Worm (Caenorhabditis elegans) whole organism, L3 larva: Measurements from ENCODE around the gene Y60C6A.3.

ENCODE experiments used
- R02D3.7 ChIP-seq: fragments of 150-350 bp; optimal IDR thresholded peaks from 2 replicates; lab custom pipeline; 2014; ENCODE audit warnings: missing biosample characterization, missing genetic modification characterization
- ZK546.5 ChIP-seq: sonication (generic microtip); optimal IDR thresholded peaks from 2 replicates; lab custom pipeline; 2017; ENCODE audit warnings: missing biosample characterization, missing genetic modification characterization
- aly-2 ChIP-seq: fragments of 150-350 bp; optimal IDR thresholded peaks from 2 replicates; lab custom pipeline; 2014; ENCODE audit warnings: missing biosample characterization, missing genetic modification characterization
- ceh-16 ChIP-seq: sonication (generic microtip); optimal IDR thresholded peaks from 2 replicates; lab custom pipeline; 2017; ENCODE audit warnings: missing biosample characterization, missing genetic modification characterization
- ceh-28 ChIP-seq: fragments of 150-350 bp; optimal IDR thresholded peaks from 2 replicates; lab custom pipeline; 2014; ENCODE audit warnings: missing biosample characterization, missing genetic modification reagents, missing genetic modification characterization
- ceh-82 ChIP-seq: fragments of 150-350 bp; optimal IDR thresholded peaks from 2 replicates; lab custom pipeline; 2014; ENCODE audit warnings: missing biosample characterization, missing genetic modification characterization
- ceh-9 ChIP-seq: sonication (generic microtip); optimal IDR thresholded peaks from 2 replicates; lab custom pipeline; 2018; ENCODE audit warnings: missing biosample characterization, missing genetic modification characterization
- daf-12 ChIP-seq: fragments of 150-350 bp; optimal IDR thresholded peaks from 2 replicates; lab custom pipeline; 2014; ENCODE audit warnings: missing biosample characterization, missing genetic modification reagents, missing genetic modification characterization
- egl-27 ChIP-seq: sonication (generic microtip); optimal IDR thresholded peaks from 4 replicates; lab custom pipeline; 2017; ENCODE audit warnings: missing biosample characterization, missing genetic modification reagents, missing genetic modification characterization
- elt-3 ChIP-seq, 3 experiments: fragments of 150-350 bp in 1 of 3; sonication (generic microtip) in 2 of 3; optimal IDR thresholded peaks; 2 replicates in 2 of 3; 4 replicates in 1 of 3; lab custom pipeline; 2014 to 2017; ENCODE audit warnings: missing biosample characterization in 3 of 3, missing genetic modification characterization in 3 of 3
- fkh-10 ChIP-seq: sonication (generic microtip); optimal IDR thresholded peaks from 2 replicates; lab custom pipeline; 2017; ENCODE audit warnings: missing biosample characterization, missing genetic modification reagents, missing genetic modification characterization
- fkh-2 ChIP-seq: fragments of 150-350 bp; optimal IDR thresholded peaks from 2 replicates; lab custom pipeline; 2014; ENCODE audit warnings: missing biosample characterization, missing genetic modification reagents, missing genetic modification characterization
- hmg-11 ChIP-seq: sonication (generic microtip); optimal IDR thresholded peaks from 2 replicates; lab custom pipeline; 2016; ENCODE audit warnings: missing genetic modification characterization, missing compliant biosample characterization
- jun-1 ChIP-seq: fragments of 150-350 bp; optimal IDR thresholded peaks from 2 replicates; lab custom pipeline; 2014; ENCODE audit warnings: missing biosample characterization, missing genetic modification reagents, missing genetic modification characterization
- lin-39 ChIP-seq: fragments of 150-350 bp; optimal IDR thresholded peaks from 2 replicates; lab custom pipeline; 2018; ENCODE audit warnings: missing biosample characterization, missing genetic modification reagents, missing genetic modification characterization
- mdl-1 ChIP-seq: fragments of 150-350 bp; optimal IDR thresholded peaks from 2 replicates; lab custom pipeline; 2014; ENCODE audit warnings: missing biosample characterization, missing genetic modification characterization
- mml-1 ChIP-seq: fragments of 150-350 bp; sonication (generic microtip); optimal IDR thresholded peaks from 3 replicates; lab custom pipeline; 2014; ENCODE audit warnings: missing biosample characterization, missing genetic modification characterization
- nhr-11 ChIP-seq: fragments of 150-350 bp; optimal IDR thresholded peaks from 2 replicates; lab custom pipeline; 2014; ENCODE audit warnings: missing biosample characterization, missing genetic modification characterization
- nhr-23 ChIP-seq: fragments of 150-350 bp; optimal IDR thresholded peaks from 2 replicates; lab custom pipeline; 2014; ENCODE audit warnings: missing biosample characterization, missing genetic modification reagents, missing genetic modification characterization
- nhr-237 ChIP-seq: fragments of 150-350 bp; optimal IDR thresholded peaks from 2 replicates; lab custom pipeline; 2014; ENCODE audit warnings: missing biosample characterization, missing genetic modification characterization
- nhr-25 ChIP-seq: sonication (generic microtip); optimal IDR thresholded peaks from 2 replicates; lab custom pipeline; 2017; ENCODE audit warnings: missing biosample characterization, missing genetic modification characterization
- nhr-28 ChIP-seq: fragments of 150-350 bp; optimal IDR thresholded peaks from 2 replicates; lab custom pipeline; 2014; ENCODE audit warnings: missing biosample characterization, missing genetic modification characterization
- nhr-43 ChIP-seq: sonication (generic microtip); optimal IDR thresholded peaks from 2 replicates; lab custom pipeline; 2016; ENCODE audit warnings: mild to moderate bottlenecking, missing genetic modification characterization, missing compliant biosample characterization; ENCODE audit not compliant: poor library complexity, severe bottlenecking
- nhr-67 ChIP-seq: fragments of 150-350 bp; optimal IDR thresholded peaks from 2 replicates; lab custom pipeline; 2014; ENCODE audit warnings: missing biosample characterization, missing genetic modification characterization
- nhr-76 ChIP-seq: fragments of 150-350 bp; sonication (generic microtip); optimal IDR thresholded peaks from 5 replicates; lab custom pipeline; 2014; ENCODE audit warnings: missing biosample characterization, missing genetic modification characterization
- nhr-77 ChIP-seq: fragments of 150-350 bp; optimal IDR thresholded peaks from 2 replicates; lab custom pipeline; 2014; ENCODE audit warnings: missing biosample characterization, missing genetic modification characterization
- pqm-1 ChIP-seq: fragments of 150-350 bp; optimal IDR thresholded peaks from 2 replicates; lab custom pipeline; 2017; ENCODE audit warnings: missing biosample characterization, missing genetic modification characterization, inconsistent platforms
- sea-2 ChIP-seq: fragments of 150-350 bp; sonication (generic microtip); optimal IDR thresholded peaks from 4 replicates; lab custom pipeline; 2014; ENCODE audit warnings: missing biosample characterization, missing genetic modification reagents, missing genetic modification characterization
- skn-1 ChIP-seq: fragments of 150-350 bp; optimal IDR thresholded peaks from 2 replicates; lab custom pipeline; 2014; ENCODE audit warnings: missing biosample characterization, missing genetic modification characterization
- snpc-4 ChIP-seq: fragments of 150-350 bp; optimal IDR thresholded peaks from 2 replicates; lab custom pipeline; 2014; ENCODE audit warnings: missing biosample characterization, missing genetic modification characterization
- ztf-11 ChIP-seq: fragments of 150-350 bp; optimal IDR thresholded peaks from 2 replicates; lab custom pipeline; 2014; ENCODE audit warnings: missing biosample characterization, missing genetic modification characterization
- ztf-4 ChIP-seq: fragments of 150-350 bp; optimal IDR thresholded peaks from 2 replicates; lab custom pipeline; 2014; ENCODE audit warnings: missing biosample characterization, missing genetic modification characterization

Gene Y60C6A.3

DNA sequence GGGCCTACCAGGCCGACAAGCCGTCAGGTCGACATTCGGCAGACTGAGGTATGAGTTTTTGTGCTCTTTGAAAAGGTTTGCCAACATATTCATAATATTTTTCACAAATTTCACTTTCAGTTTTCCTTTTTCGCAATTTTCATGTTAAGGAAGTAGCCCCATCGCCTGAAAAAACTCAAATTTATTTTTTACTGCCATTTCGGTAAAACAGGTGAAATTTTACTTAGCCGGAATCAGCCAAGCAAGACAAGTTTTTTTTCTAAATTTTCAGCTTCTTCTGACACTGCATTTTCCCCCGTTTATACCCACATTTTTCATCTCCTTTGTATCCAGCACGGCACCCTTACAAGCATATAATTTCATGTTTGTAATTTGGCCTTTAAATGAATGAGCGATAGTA is 6.0 kb downstream of the Y60C6A.3 start, which contains the start of gene R02F11.11:
Gene R02F11.11, plus strand, starts transcription at position 301 of the 400 bp plus-strand sequence.
- no peak for TF ChIP-seq sea-2 (GFP tag; lab: Kevin White, UChicago)
- no peak for TF ChIP-seq ceh-28
- no peak for TF ChIP-seq nhr-28 (tag; lab: Kevin White, UChicago)

ce11 chrV:4794308-4794707 is 8.7 kb downstream of the Y60C6A.3 start, which contains the start of gene R02F11.2:
R02F11.2 (plus strand) TSS chrV:4794599.
- TF ChIP-seq fkh-10 (GFP tag; lab: Kevin White, UChicago), result no peak
- TF ChIP-seq ZK546.5 (tag; lab: Kevin White, UChicago), result no peak
- TF ChIP-seq lin-39, result no peak
- TF ChIP-seq nhr-11, result peak; percentile 45
- TF ChIP-seq nhr-25 (tag; lab: Kevin White, UChicago), result no peak
- no peak for TF ChIP-seq nhr-237
- TF ChIP-seq ztf-11 (tag; lab: Kevin White, UChicago), result no peak
- TF ChIP-seq skn-1 (tag; lab: Kevin White, UChicago), result no peak

ce11 chrV:4800794-4801193 is 15.2 kb downstream of the Y60C6A.3 start, which contains the start of gene R02F11.1:
R02F11.1 (plus strand) TSS chrV:4801094.
- no peak for TF ChIP-seq nhr-43 (tag; lab: Kevin White, UChicago)
- TF ChIP-seq lin-39, result no peak
- no peak for TF ChIP-seq nhr-77 (tag; lab: Kevin White, UChicago)
- TF ChIP-seq nhr-67 (tag; lab: Kevin White, UChicago), result no peak
- TF ChIP-seq egl-27 (tag; lab: Kevin White, UChicago), result no peak
- no peak for TF ChIP-seq ztf-11 (tag; lab: Kevin White, UChicago)
- no peak for TF ChIP-seq snpc-4 (tag; lab: Kevin White, UChicago)
- no peak for TF ChIP-seq nhr-23 (tag; lab: Kevin White, UChicago)
- TF ChIP-seq fkh-2 (tag; lab: Kevin White, UChicago), result no peak
- TF ChIP-seq skn-1 (tag; lab: Kevin White, UChicago), result no peak
- no peak for TF ChIP-seq pqm-1 (tag; lab: Kevin White, UChicago)
- TF ChIP-seq mdl-1 (tag; lab: Kevin White, UChicago), result no peak
- TF ChIP-seq R02D3.7 (tag; lab: Kevin White, UChicago), result no peak
- no peak for TF ChIP-seq ceh-82 (tag; lab: Kevin White, UChicago)
- no peak for TF ChIP-seq nhr-76 (tag; lab: Kevin White, UChicago)
- TF ChIP-seq jun-1, result no peak
- no peak for TF ChIP-seq ztf-4
- no peak for TF ChIP-seq ceh-16

- no peak for TF ChIP-seq nhr-67 (tag; lab: Kevin White, UChicago)
- no peak for TF ChIP-seq nhr-23 (tag; lab: Kevin White, UChicago)
- TF ChIP-seq aly-2 (tag; lab: Kevin White, UChicago), result no peak
- no peak for TF ChIP-seq sea-2 (GFP tag; lab: Kevin White, UChicago)
- TF ChIP-seq hmg-11 (tag; lab: Kevin White, UChicago), result no peak
- no peak for TF ChIP-seq pqm-1 (tag; lab: Kevin White, UChicago)
- no peak for TF ChIP-seq ztf-11 (tag; lab: Kevin White, UChicago)
- TF ChIP-seq elt-3 (tag; optimal IDR thresholded peaks at IDR 0.05; lab: Kevin White, UChicago), result no peak
- no peak for TF ChIP-seq nhr-11
- TF ChIP-seq nhr-237, result no peak
- no peak for TF ChIP-seq ceh-16
- no peak for TF ChIP-seq nhr-28 (tag; lab: Kevin White, UChicago)
- no peak for TF ChIP-seq mml-1 (tag; lab: Kevin White, UChicago)
These were observed 16.3 kb downstream of the Y60C6A.3 start for ce11 chrV:4801943-4802342.

- TF ChIP-seq ztf-4, result no peak
- TF ChIP-seq fkh-2 (tag; lab: Kevin White, UChicago), result no peak
- TF ChIP-seq jun-1, result no peak
- TF ChIP-seq daf-12, result no peak
- TF ChIP-seq mml-1 (tag; lab: Kevin White, UChicago), result no peak
- TF ChIP-seq lin-39, result no peak
- no peak for TF ChIP-seq sea-2 (GFP tag; lab: Kevin White, UChicago)
- TF ChIP-seq nhr-43 (tag; lab: Kevin White, UChicago), result no peak
- no peak for TF ChIP-seq ceh-9
- TF ChIP-seq egl-27 (tag; lab: Kevin White, UChicago), result no peak
- TF ChIP-seq hmg-11 (tag; lab: Kevin White, UChicago), result no peak
- no peak for TF ChIP-seq nhr-28 (tag; lab: Kevin White, UChicago)
- no peak for TF ChIP-seq nhr-23 (tag; lab: Kevin White, UChicago)
- no peak for TF ChIP-seq elt-3 (tag; optimal IDR thresholded peaks at IDR 0.05; lab: Kevin White, UChicago)
These were observed 20.2 kb downstream of the Y60C6A.3 start, which contains the start of gene R02F11.3 for ce11 chrV:4805847-4806246. R02F11.3 (minus strand) TSS chrV:4805947.
